Worm (Caenorhabditis elegans) whole organism, young adult: Measurements from ENCODE around the gene F45G2.8.
A peak's percentile ranks its signal among the peaks of the same experiment; 100 is the strongest.

Source experiments
- B0035.1 ChIP-seq: sonication (generic microtip); optimal IDR thresholded peaks from 2 replicates; lab custom pipeline; 2016; ENCODE audit warnings: missing genetic modification characterization, mild to moderate bottlenecking, missing compliant biosample characterization, missing genotype, missing genetic modification reagents
- B0261.1 ChIP-seq: sonication (generic microtip); optimal IDR thresholded peaks from 2 replicates; lab custom pipeline; 2016; ENCODE audit warnings: mild to moderate bottlenecking, missing genetic modification characterization, moderate library complexity, missing compliant biosample characterization
- C06A6.2 ChIP-seq: fragments of 200-800 bp; sonication (Bioruptor generic); conservative IDR thresholded peaks from 2 replicates; pipeline ENCODE4 v1.3.6; 2022; ENCODE audit warnings: missing genetic modification characterization, missing compliant biosample characterization
- F10E7.11 ChIP-seq: sonication (generic microtip); optimal IDR thresholded peaks from 2 replicates; lab custom pipeline; 2017; ENCODE audit warnings: mild to moderate bottlenecking, missing genetic modification characterization, moderate library complexity, missing compliant biosample characterization
- F49E8.2 ChIP-seq: sonication (generic microtip); optimal IDR thresholded peaks from 3 replicates; lab custom pipeline; 2017; ENCODE audit warnings: missing genetic modification characterization, mild to moderate bottlenecking, missing compliant biosample characterization, antibody characterized with exemption, moderate library complexity; ENCODE audit not compliant: insufficient read depth
- F57C9.4 ChIP-seq: sonication (generic microtip); optimal IDR thresholded peaks from 2 replicates; lab custom pipeline; 2017; ENCODE audit warnings: mild to moderate bottlenecking, missing genetic modification characterization, missing compliant biosample characterization
- K12H6.12 ChIP-seq: fragments of 200-800 bp; sonication (Bioruptor generic); optimal IDR thresholded peaks from 2 replicates; lab custom pipeline; 2018; ENCODE audit warnings: mild to moderate bottlenecking, missing genetic modification characterization, missing compliant biosample characterization
- T26A5.8 ChIP-seq: sonication (generic microtip); optimal IDR thresholded peaks from 2 replicates; lab custom pipeline; 2016; ENCODE audit warnings: missing genetic modification characterization, missing compliant biosample characterization
- Y53G8AR.9 ChIP-seq: fragments of 200-800 bp; sonication (Bioruptor generic); conservative IDR thresholded peaks from 2 replicates; pipeline ENCODE4 v1.3.6; 2022; ENCODE audit warnings: missing genetic modification reagents, missing genetic modification characterization, missing compliant biosample characterization
- Y56A3A.18 ChIP-seq: fragments of 200-800 bp; sonication (Bioruptor generic); IDR thresholded peaks from 2 replicates; pipeline ENCODE4 v1.3.6; 2022; ENCODE audit warnings: missing genetic modification reagents, missing genetic modification characterization, missing compliant biosample characterization
- Y67H2A.10 ChIP-seq: fragments of 200-800 bp; sonication (Bioruptor generic); conservative IDR thresholded peaks from 2 replicates; pipeline ENCODE4 v1.3.6; 2022; ENCODE audit warnings: missing genetic modification reagents, missing genetic modification characterization, missing compliant biosample characterization
- Y95B8A.8 ChIP-seq: fragments of 200-800 bp; sonication (Bioruptor generic); IDR thresholded peaks from 2 replicates; pipeline ENCODE4 v1.3.6; 2022; ENCODE audit warnings: missing genetic modification reagents, missing genetic modification characterization, missing compliant biosample characterization
- ZK185.1 ChIP-seq: sonication (generic microtip); optimal IDR thresholded peaks from 2 replicates; lab custom pipeline; 2016; ENCODE audit warnings: mild to moderate bottlenecking, missing genetic modification characterization, missing compliant biosample characterization; ENCODE audit not compliant: poor library complexity, severe bottlenecking
- atf-7 ChIP-seq: sonication (generic microtip); optimal IDR thresholded peaks from 2 replicates; lab custom pipeline; 2017; ENCODE audit warnings: mild to moderate bottlenecking, missing genetic modification characterization, missing compliant biosample characterization
- athp-1 ChIP-seq: sonication (generic microtip); optimal IDR thresholded peaks from 2 replicates; lab custom pipeline; 2017; ENCODE audit warnings: mild to moderate bottlenecking, missing genetic modification characterization, missing compliant biosample characterization
- cebp-1 ChIP-seq, 2 experiments: fragments of 200-800 bp in 1 of 2; sonication (Bioruptor generic) in 1 of 2; sonication (generic microtip) in 1 of 2; IDR thresholded peaks in 1 of 2; optimal IDR thresholded peaks in 1 of 2; 2 replicates each; pipeline versions ENCODE4 v1.3.6 to Lab custom; 2017 to 2022; ENCODE audit warnings: missing compliant biosample characterization in 2 of 2, missing genetic modification characterization in 2 of 2, mild to moderate bottlenecking in 1 of 2, missing genetic modification reagents in 1 of 2, moderate library complexity in 1 of 2
- dpff-1 ChIP-seq: sonication (generic microtip); optimal IDR thresholded peaks from 2 replicates; lab custom pipeline; 2017; ENCODE audit warnings: mild to moderate bottlenecking, missing genetic modification characterization, missing compliant biosample characterization
- dpl-1 ChIP-seq: fragments of 150-350 bp; optimal IDR thresholded peaks from 2 replicates; lab custom pipeline; 2014; ENCODE audit warnings: missing biosample characterization, missing genetic modification reagents, missing genetic modification characterization
- egl-18 ChIP-seq: fragments of 200-800 bp; sonication (Bioruptor generic); IDR thresholded peaks from 2 replicates; pipeline ENCODE4 v1.3.6; 2022; ENCODE audit warnings: missing genetic modification reagents, missing genetic modification characterization, missing compliant biosample characterization
- lag-1 ChIP-seq: fragments of 200-800 bp; sonication (Bioruptor generic); IDR thresholded peaks from 2 replicates; pipeline ENCODE4 v1.3.6; 2022; ENCODE audit warnings: missing genetic modification reagents, missing genetic modification characterization, missing compliant biosample characterization
- let-526 ChIP-seq: fragments of 200-800 bp; sonication (Bioruptor generic); IDR thresholded peaks from 2 replicates; pipeline ENCODE4 v1.3.6; 2022; ENCODE audit warnings: missing genetic modification reagents, missing genetic modification characterization, missing compliant biosample characterization
- let-607 ChIP-seq, 2 experiments: fragments of 200-800 bp in 1 of 2; sonication (Bioruptor generic) in 1 of 2; sonication (generic microtip) in 1 of 2; optimal IDR thresholded peaks; 2 replicates each; lab custom pipeline; 2016 to 2018; ENCODE audit warnings: mild to moderate bottlenecking in 2 of 2, missing compliant biosample characterization in 2 of 2, missing genetic modification characterization in 2 of 2, moderate library complexity in 2 of 2, missing genotype in 1 of 2
- lin-54 ChIP-seq: fragments of 200-800 bp; sonication (Bioruptor generic); optimal IDR thresholded peaks from 2 replicates; lab custom pipeline; 2018; ENCODE audit warnings: mild to moderate bottlenecking, missing genetic modification characterization, missing compliant biosample characterization
- lir-1 ChIP-seq: fragments of 200-800 bp; sonication (Bioruptor generic); conservative IDR thresholded peaks from 2 replicates; pipeline ENCODE4 v1.3.6; 2022; ENCODE audit warnings: missing genetic modification reagents, missing genetic modification characterization, missing compliant biosample characterization
- madf-3 ChIP-seq: fragments of 200-800 bp; sonication (Bioruptor generic); IDR thresholded peaks from 2 replicates; pipeline ENCODE4 v1.3.6; 2022; ENCODE audit warnings: missing genetic modification reagents, missing genetic modification characterization, missing compliant biosample characterization
- madf-8 ChIP-seq: fragments of 200-800 bp; sonication (Bioruptor generic); conservative IDR thresholded peaks from 2 replicates; pipeline ENCODE4 v1.3.6; 2022; ENCODE audit warnings: missing genetic modification reagents, missing genetic modification characterization, missing compliant biosample characterization
- mcd-1 ChIP-seq: fragments of 200-800 bp; sonication (Bioruptor generic); IDR thresholded peaks from 2 replicates; pipeline ENCODE4 v1.3.6; 2022; ENCODE audit warnings: missing genetic modification reagents, missing genetic modification characterization, missing compliant biosample characterization
- nfya-1 ChIP-seq: sonication (generic microtip); optimal IDR thresholded peaks from 2 replicates; lab custom pipeline; 2017; ENCODE audit warnings: antibody characterized with exemption, missing compliant biosample characterization, missing genetic modification characterization, borderline replicate concordance; ENCODE audit not compliant: insufficient read depth
- nhr-80 ChIP-seq: sonication (generic microtip); optimal IDR thresholded peaks from 2 replicates; lab custom pipeline; 2016; ENCODE audit warnings: missing genetic modification characterization, missing compliant biosample characterization
- pha-4 ChIP-seq: fragments of 150-350 bp; sonication (generic microtip); optimal IDR thresholded peaks from 2 replicates; lab custom pipeline; 2014; ENCODE audit warnings: missing biosample characterization, missing genetic modification reagents, missing genetic modification characterization
- rec-8 ChIP-seq, 2 experiments: sonication (generic microtip); optimal IDR thresholded peaks; 2 replicates each; lab custom pipeline; 2016; ENCODE audit warnings: mild to moderate bottlenecking in 2 of 2, missing genetic modification characterization in 2 of 2, missing genetic modification reagents in 2 of 2, missing genotype in 2 of 2, missing biosample characterization in 1 of 2, missing compliant biosample characterization in 1 of 2, moderate library complexity in 1 of 2
- sdz-38 ChIP-seq: sonication (generic microtip); optimal IDR thresholded peaks from 2 replicates; lab custom pipeline; 2016; ENCODE audit warnings: missing genotype, missing genetic modification characterization, missing compliant biosample characterization
- ztf-28 ChIP-seq: fragments of 200-800 bp; sonication (Bioruptor generic); IDR thresholded peaks from 2 replicates; pipeline ENCODE4 v1.3.6; 2022; ENCODE audit warnings: missing genetic modification reagents, missing genetic modification characterization, missing compliant biosample characterization

Gene F45G2.8

ce11 chrIII:13461535-13461934 lies 26.1 kb upstream of the F45G2.8 start:
- 0 out of 2 replicates have a peak, but pooled peaks have one; percentile 19 for TF ChIP-seq madf-3 (GFP tag; lab: Robert Waterston, UW)
- no peak for TF ChIP-seq sdz-38

DNA sequence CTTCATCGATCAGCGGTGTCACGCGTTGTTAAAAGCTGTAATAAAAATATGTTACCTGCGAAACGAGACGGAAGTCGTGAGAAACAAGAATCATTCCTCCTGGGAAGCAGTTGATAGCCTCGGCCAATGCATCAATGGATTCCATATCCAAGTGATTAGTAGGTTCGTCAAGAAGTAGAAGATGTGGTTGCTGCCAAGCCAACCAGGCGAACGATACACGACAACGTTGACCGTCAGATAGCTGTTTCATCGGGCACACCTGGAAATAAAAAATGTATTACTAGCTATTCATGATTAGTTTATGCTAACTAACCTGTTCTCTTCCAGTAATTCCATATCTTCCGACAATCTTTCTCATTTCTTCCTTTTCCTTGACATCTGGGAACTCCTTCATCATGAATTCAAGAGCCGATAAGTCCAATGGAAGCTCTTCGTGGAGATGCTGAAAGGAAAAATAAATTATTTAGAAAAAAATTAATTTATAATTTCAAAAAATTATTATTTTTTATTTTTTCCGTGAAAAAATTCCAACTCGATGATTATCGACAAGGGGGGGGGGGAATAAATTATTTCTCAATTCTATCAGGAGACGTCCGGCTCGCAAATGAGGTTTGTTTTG lies 23.6 kb upstream of the F45G2.8 start, which contains the start of gene tag-164:
tag-164 (plus strand) TSS at position 569 of the 619 bp plus-strand sequence.
- TF ChIP-seq Y95B8A.8 (GFP tag; lab: Robert Waterston, UW) (no peak), rec-8 (tag; optimal IDR thresholded peaks at IDR 0.05; lab: Kevin White, UChicago) (no peak), ZK185.1 (tag; lab: Kevin White, UChicago) (no peak), K12H6.12 (tag; lab: Kevin White, UChicago) (no peak), B0035.1 (no peak), F57C9.4 (tag; lab: Kevin White, UChicago) (no peak), B0261.1 (no peak), nhr-80 (tag; lab: Kevin White, UChicago) (no peak), lag-1 (GFP tag; lab: Robert Waterston, UW) (no peak), T26A5.8 (tag; lab: Kevin White, UChicago) (no peak), F10E7.11 (tag; lab: Kevin White, UChicago) (no peak), F49E8.2 (no peak), madf-8 (no peak), pha-4 (tag; lab: Kevin White, UChicago) (no peak), C06A6.2 (no peak), Y56A3A.18 (GFP tag; lab: Robert Waterston, UW) (no peak), lir-1 (GFP tag; lab: Robert Waterston, UW) (no peak)

DNA sequence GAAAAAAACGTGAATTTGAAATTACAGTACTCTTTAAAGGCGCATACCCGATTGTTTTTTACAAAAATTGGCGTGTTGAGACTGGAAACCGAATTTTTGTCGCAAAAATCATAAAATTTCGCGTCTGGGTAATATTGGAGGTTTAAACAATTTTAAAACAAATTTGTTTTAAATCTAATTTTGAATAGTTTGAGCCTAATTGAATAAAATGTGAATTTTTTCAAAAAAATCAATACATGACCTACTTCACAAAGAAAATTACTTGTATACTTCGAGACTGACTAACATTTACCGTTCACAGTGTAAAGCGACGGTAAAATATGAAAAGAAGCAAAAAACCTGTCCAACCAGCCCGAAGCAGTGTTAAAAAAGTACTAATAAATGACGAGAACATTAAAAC lies 21.8 kb upstream of the F45G2.8 start:
- peak; percentile 25 for TF ChIP-seq lin-54 (GFP tag; lab: Kevin White, UChicago)
- no peak for TF ChIP-seq Y67H2A.10 (GFP tag; lab: Robert Waterston, UW)
- TF ChIP-seq athp-1 = no peak
- TF ChIP-seq ztf-28 (GFP tag; lab: Robert Waterston, UW) = no peak
- no peak for TF ChIP-seq T26A5.8 (tag; lab: Kevin White, UChicago)
- TF ChIP-seq Y53G8AR.9 = 0 out of 2 replicates have a peak, but pooled peaks have one; percentile 26
- TF ChIP-seq nfya-1 (tag; lab: Kevin White, UChicago) = no peak

ce11 chrIII:13455816-13456215 lies 20.3 kb upstream of the F45G2.8 start:
- TF ChIP-seq cebp-1 (GFP tag; IDR thresholded peaks at IDR 0.05; lab: Robert Waterston, UW) = 0 out of 2 replicates have a peak, but pooled peaks have one; percentile 11
- peak; percentile 89 for TF ChIP-seq cebp-1 (tag; optimal IDR thresholded peaks at IDR 0.05; lab: Kevin White, UChicago)
- TF ChIP-seq egl-18 (GFP tag; lab: Robert Waterston, UW) = no peak
- TF ChIP-seq atf-7 (tag; lab: Kevin White, UChicago) = peak; percentile 13

DNA sequence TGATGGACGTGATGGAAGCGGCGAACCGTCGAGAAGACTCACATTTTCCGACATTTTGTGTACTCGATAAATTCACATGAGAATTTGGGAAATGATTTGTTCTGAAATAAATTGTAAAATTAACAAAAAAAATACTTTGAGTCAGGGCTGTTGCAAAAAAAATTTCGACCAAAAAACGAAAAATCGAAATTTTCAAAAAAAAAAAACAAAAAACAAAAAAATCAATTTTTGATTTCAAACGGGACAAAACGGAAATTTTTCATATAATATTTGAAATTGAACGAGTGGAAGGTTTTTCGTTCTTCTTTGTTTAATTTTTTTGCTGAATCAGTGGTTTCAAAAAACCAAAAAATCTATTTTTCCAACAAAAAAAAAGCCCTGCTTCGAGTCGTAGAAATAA lies 19.7 kb upstream of the F45G2.8 start, which contains the start of gene cua-1:
cua-1 (minus strand) TSS at position 101 of the 400 bp plus-strand sequence.
- TF ChIP-seq B0261.1 = no peak
- TF ChIP-seq dpl-1 (GFP tag; lab: Kevin White, UChicago) = no peak
- no peak for TF ChIP-seq F10E7.11 (tag; lab: Kevin White, UChicago)
- TF ChIP-seq dpff-1 (tag; lab: Kevin White, UChicago) = no peak
- no peak for TF ChIP-seq let-607 (tag; optimal IDR thresholded peaks at IDR 0.05; lab: Kevin White, UChicago)
- no peak for TF ChIP-seq let-526
- no peak for TF ChIP-seq mcd-1 (GFP tag; lab: Robert Waterston, UW)
- TF ChIP-seq, all 124 proteins: peak for 0
